Fruit fly (Drosophila melanogaster): Measurements from ENCODE around the gene Cpr35B.
A peak's percentile ranks its signal among the peaks of the same experiment; 100 is the strongest.

Cpr35B gene

DNA sequence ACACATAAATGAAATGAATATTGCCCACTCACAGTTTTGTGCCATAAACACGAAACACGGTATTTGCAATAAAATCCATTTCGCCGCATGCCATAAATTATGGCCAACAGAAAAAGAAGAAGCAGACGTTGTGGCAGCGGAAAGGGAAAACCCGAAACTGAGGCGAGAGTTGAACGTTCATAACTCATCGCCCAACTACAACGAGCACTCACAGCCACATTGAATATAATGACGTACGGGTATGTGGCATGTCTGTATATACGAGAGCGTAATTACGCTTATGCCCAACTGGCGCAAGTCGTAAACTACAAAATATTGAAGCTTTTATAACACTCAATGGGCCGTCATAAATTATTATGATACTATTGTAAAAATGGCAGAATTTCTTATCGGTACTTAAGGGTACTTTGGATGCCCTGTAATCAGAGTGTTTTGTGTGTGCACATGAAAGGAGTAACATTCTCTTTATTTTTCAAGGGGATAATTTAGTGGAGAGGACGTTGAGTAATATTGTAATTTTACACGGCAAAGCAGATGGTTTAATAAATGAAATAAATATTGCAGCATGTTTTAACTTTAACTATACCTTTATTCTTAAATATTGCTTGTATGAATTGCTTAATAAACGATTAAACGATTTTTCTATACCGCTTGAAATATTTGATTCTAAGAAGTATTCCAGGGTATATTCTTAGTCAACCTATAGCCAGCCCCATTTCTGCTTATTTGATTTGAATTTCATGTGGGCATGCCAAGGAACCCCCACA is 30.5 kb downstream of the Cpr35B start (continued):
- TF ChIP-seq CG3847 (GFP tag; IDR thresholded peaks at IDR 0.05) (0 out of 2 replicates have a peak, but pooled peaks have one; percentile 7), CG6689 (GFP tag; IDR thresholded peaks at IDR 0.05) (0 out of 2 replicates have a peak, but pooled peaks have one; percentile 35), ro (GFP tag; IDR thresholded peaks at IDR 0.05) (no peak), zf30C (GFP tag; optimal IDR thresholded peaks at IDR 0.05) (no peak), CG42726 (GFP tag; IDR thresholded peaks at IDR 0.05; ENCODE audit: partially characterized antibody) (no peak), CG1024 (GFP tag; IDR thresholded peaks at IDR 0.05) (no peak), sqz (GFP tag; optimal IDR thresholded peaks at IDR 0.05) (no peak), Ptx1 (GFP tag; IDR thresholded peaks at IDR 0.05) (no peak), dan (GFP tag; IDR thresholded peaks at IDR 0.05) (no peak), CG16863 (GFP tag; optimal IDR thresholded peaks at IDR 0.05) (no peak), CG9727 (GFP tag; optimal IDR thresholded peaks at IDR 0.05) (peak; percentile 39), CG5245 (GFP tag; optimal IDR thresholded peaks at IDR 0.05) (no peak), bab2 (GFP tag; optimal IDR thresholded peaks at IDR 0.05) (no peak), CG11504 (tag; optimal IDR thresholded peaks at IDR 0.05) (peak; percentile 31), CG3407 (GFP tag; optimal IDR thresholded peaks at IDR 0.05) (no peak), CG14667 (GFP tag; IDR thresholded peaks at IDR 0.05) (no peak), twi (tag; optimal IDR thresholded peaks at IDR 0.05) (no peak), kni (GFP tag; optimal IDR thresholded peaks at IDR 0.05) (no peak), sr (GFP tag; IDR thresholded peaks at IDR 0.05) (no peak), dm (GFP tag; optimal IDR thresholded peaks at IDR 0.05) (no peak), caup (GFP tag; optimal IDR thresholded peaks at IDR 0.05; ENCODE audit: severe bottlenecking) (peak; percentile 11), HLH54F (GFP tag; optimal IDR thresholded peaks at IDR 0.05) (no peak), CG4424 (GFP tag; optimal IDR thresholded peaks at IDR 0.05) (peak; percentile 16), nmo (GFP tag; optimal IDR thresholded peaks at IDR 0.05) (peak; percentile 22), CG10959 (GFP tag; IDR thresholded peaks at IDR 0.05) (no peak), ERR (GFP tag; optimal IDR thresholded peaks at IDR 0.05) (no peak), maf-S (GFP tag; optimal IDR thresholded peaks at IDR 0.05) (no peak), CG10209 (GFP tag; optimal IDR thresholded peaks at IDR 0.05) (no peak), CG10321 (GFP tag; IDR thresholded peaks at IDR 0.05) (no peak), CG6854 (GFP tag; optimal IDR thresholded peaks at IDR 0.05) (peak; percentile 33), CG30020 (tag; optimal IDR thresholded peaks at IDR 0.05) (no peak), fu2 (GFP tag; optimal IDR thresholded peaks at IDR 0.05) (no peak), aop (GFP tag; IDR thresholded peaks at IDR 0.05) (no peak), Max (GFP tag; optimal IDR thresholded peaks at IDR 0.05) (no peak), B-H1 (GFP tag; IDR thresholded peaks at IDR 0.05) (no peak), dmrt99B (tag; optimal IDR thresholded peaks at IDR 0.05) (peak; percentile 45), gem (tag; optimal IDR thresholded peaks at IDR 0.05) (peak; percentile 47), onecut (GFP tag; IDR thresholded peaks at IDR 0.05) (0 out of 2 replicates have a peak, but pooled peaks have one; percentile 3), Mrtf (GFP tag; IDR thresholded peaks at IDR 0.05) (no peak), luna (GFP tag; optimal IDR thresholded peaks at IDR 0.05) (no peak), jigr1 (GFP tag; IDR thresholded peaks at IDR 0.05) (no peak), ems (GFP tag; optimal IDR thresholded peaks at IDR 0.05) (no peak), CG3726 (GFP tag; IDR thresholded peaks at IDR 0.05) (no peak), gsb-n (tag; optimal IDR thresholded peaks at IDR 0.05) (no peak), CG32767 (GFP tag; IDR thresholded peaks at IDR 0.05) (no peak), CG2202 (tag; optimal IDR thresholded peaks at IDR 0.05) (no peak), ewg (GFP tag; optimal IDR thresholded peaks at IDR 0.05) (no peak), zen (tag; optimal IDR thresholded peaks at IDR 0.05) (no peak), jing (GFP tag; optimal IDR thresholded peaks at IDR 0.05) (no peak), Fer1 (GFP tag; optimal IDR thresholded peaks at IDR 0.05) (peak; percentile 12), CG32772 (GFP tag; IDR thresholded peaks at IDR 0.05) (no peak)

All from whole organism, embryonic.